Worm (Caenorhabditis elegans): ENCODE results near the gene srj-6.

srj-6 gene

ce11 chrV:642750-643149 is 11.6 kb downstream of the srj-6 start, which contains the start of gene nhr-190:
nhr-190 (minus strand) TSS chrV:642924.
- TF ChIP-seq B0035.1 (tag; optimal IDR thresholded peaks at IDR 0.05) (no peak), F22D6.2 (tag; optimal IDR thresholded peaks at IDR 0.05) (no peak), hmg-1.2 (GFP tag; IDR thresholded peaks at IDR 0.05) (peak; percentile 66; the same call in 1 of the 2 replicates), him-1 (tag; optimal IDR thresholded peaks at IDR 0.05) (no peak), D2030.7 (GFP tag; IDR thresholded peaks at IDR 0.05) (no peak), akir-1 (GFP tag; optimal IDR thresholded peaks at IDR 0.05) (no peak), mxl-1 (tag; optimal IDR thresholded peaks at IDR 0.05) (no peak), lir-1 (GFP tag; conservative IDR thresholded peaks at IDR 0.05) (no peak), rec-8 (tag; optimal IDR thresholded peaks at IDR 0.05) (no peak), aptf-3 (GFP tag; IDR thresholded peaks at IDR 0.05) (no peak), attf-5 (GFP tag; optimal IDR thresholded peaks at IDR 0.05) (peak; percentile 16), sdz-38 (tag; optimal IDR thresholded peaks at IDR 0.05) (no peak), ceh-100 (GFP tag; IDR thresholded peaks at IDR 0.05) (no peak), T26A5.8 (tag; optimal IDR thresholded peaks at IDR 0.05) (no peak), sea-2 (GFP tag; IDR thresholded peaks at IDR 0.05) (no peak), F55B11.4 (tag; optimal IDR thresholded peaks at IDR 0.05; ENCODE audit: borderline replicate concordance, insufficient read depth) (no peak)

ce11 chrV:638328-638727 is 16.0 kb downstream of the srj-6 start, which contains the start of gene srj-37:
srj-37 (plus strand) TSS chrV:638628.
- no peak for TF ChIP-seq mxl-1 (tag; optimal IDR thresholded peaks at IDR 0.05)
- TF ChIP-seq C17E4.6 (GFP tag; IDR thresholded peaks at IDR 0.05), result no peak
- TF ChIP-seq tbx-9 (tag; optimal IDR thresholded peaks at IDR 0.05; ENCODE audit: borderline replicate concordance), result no peak
- no peak for TF ChIP-seq dox-1 (GFP tag; IDR thresholded peaks at IDR 0.05)
- TF ChIP-seq C06A6.2 (GFP tag; conservative IDR thresholded peaks at IDR 0.05), result no peak
- TF ChIP-seq F55B11.4 (tag; optimal IDR thresholded peaks at IDR 0.05; ENCODE audit: borderline replicate concordance, insufficient read depth), result no peak
- TF ChIP-seq hmg-1.2 (GFP tag; IDR thresholded peaks at IDR 0.05), result no peak
- TF ChIP-seq F33H1.4 (GFP tag; IDR thresholded peaks at IDR 0.05), result no peak
- TF ChIP-seq die-1 (tag; optimal IDR thresholded peaks at IDR 0.05), result no peak
- TF ChIP-seq akir-1 (GFP tag; optimal IDR thresholded peaks at IDR 0.05), result no peak
- TF ChIP-seq nfyb-1 (GFP tag; IDR thresholded peaks at IDR 0.05), result no peak
- TF ChIP-seq T07F8.4 (tag; optimal IDR thresholded peaks at IDR 0.05), result no peak
- no peak for TF ChIP-seq F39B2.1 (GFP tag; IDR thresholded peaks at IDR 0.05)
- no peak for TF ChIP-seq madf-10 (tag; optimal IDR thresholded peaks at IDR 0.05)
- no peak for TF ChIP-seq let-607 (tag; optimal IDR thresholded peaks at IDR 0.05)
- no peak for TF ChIP-seq zim-3 (tag; optimal IDR thresholded peaks at IDR 0.05)
- no peak for TF ChIP-seq Y56A3A.18 (GFP tag; IDR thresholded peaks at IDR 0.05)
- no peak for TF ChIP-seq ztf-22 (GFP tag; optimal IDR thresholded peaks at IDR 0.05)
- TF ChIP-seq B0035.1 (tag; optimal IDR thresholded peaks at IDR 0.05), result no peak
- TF ChIP-seq ztf-18 (tag; optimal IDR thresholded peaks at IDR 0.05), result no peak

DNA sequence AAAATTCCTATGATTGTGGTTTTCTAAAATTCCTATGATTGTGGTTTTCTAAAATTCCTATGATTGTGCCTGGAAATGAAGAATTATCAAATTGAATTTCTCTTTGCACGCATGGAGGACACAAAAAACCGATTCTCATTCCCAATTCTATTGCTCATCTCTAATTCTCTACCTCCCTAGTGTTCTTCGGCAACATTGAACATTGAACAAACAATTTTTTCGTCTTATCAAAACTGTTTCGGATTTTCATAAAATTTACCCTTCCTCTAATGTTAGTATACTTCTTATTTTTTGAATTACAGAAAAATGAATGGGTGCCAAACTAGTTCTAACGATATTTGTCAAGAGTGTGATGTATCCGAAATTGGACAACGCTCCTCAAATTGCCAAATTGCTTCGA is 18.0 kb downstream of the srj-6 start, which contains the start of gene pals-31:
pals-31 (plus strand) TSS at position 301 of the 400 bp plus-strand sequence.
- TF ChIP-seq F10E7.11 (tag; optimal IDR thresholded peaks at IDR 0.05), result no peak
- TF ChIP-seq F52B5.7 (tag; optimal IDR thresholded peaks at IDR 0.05), result no peak
- no peak for TF ChIP-seq nfya-2 (GFP tag; IDR thresholded peaks at IDR 0.05)
- no peak for TF ChIP-seq hlh-12 (tag; optimal IDR thresholded peaks at IDR 0.05)
- TF ChIP-seq dpff-1 (tag; optimal IDR thresholded peaks at IDR 0.05), result no peak
- no peak for TF ChIP-seq Y95B8A.8 (GFP tag; IDR thresholded peaks at IDR 0.05)
- no peak for TF ChIP-seq B0019.2 (GFP tag; conservative IDR thresholded peaks at IDR 0.05)
- no peak for TF ChIP-seq somi-1 (GFP tag; optimal IDR thresholded peaks at IDR 0.05)
- no peak for TF ChIP-seq sea-2 (GFP tag; IDR thresholded peaks at IDR 0.05)
- TF ChIP-seq him-1 (tag; optimal IDR thresholded peaks at IDR 0.05), result no peak
- no peak for TF ChIP-seq ama-1 (optimal IDR thresholded peaks at IDR 0.05)
- no peak for TF ChIP-seq ama-1 (GFP tag; optimal IDR thresholded peaks at IDR 0.05)
- TF ChIP-seq repo-1 (tag; optimal IDR thresholded peaks at IDR 0.05), result no peak
- TF ChIP-seq F55B11.4 (tag; optimal IDR thresholded peaks at IDR 0.05; ENCODE audit: borderline replicate concordance, insufficient read depth), result no peak
- TF ChIP-seq ceh-91 (GFP tag; IDR thresholded peaks at IDR 0.05), result no peak
- no peak for TF ChIP-seq B0261.1 (tag; optimal IDR thresholded peaks at IDR 0.05)
